Fruit fly (Drosophila melanogaster) whole organism, embryonic: ENCODE results near the gene Trs20.

ENCODE experiments used
- ATbp ChIP-seq: fragments of 200-800 bp; sonication (Bioruptor generic); optimal IDR thresholded peaks from 2 replicates; lab custom pipeline; 2017; ENCODE audit warnings: missing biosample characterization, mild to moderate bottlenecking, missing genetic modification characterization, missing genetic modification reagents
- BEAF-32 ChIP-seq: fragments of 200-800 bp; sonication (Bioruptor generic); optimal IDR thresholded peaks from 3 replicates; lab custom pipeline; 2017; ENCODE audit warnings: missing biosample characterization, missing genetic modification characterization, mild to moderate bottlenecking, moderate library complexity, missing genetic modification reagents
- CG12236 ChIP-seq: fragments of 200-800 bp; sonication (Bioruptor generic); optimal IDR thresholded peaks from 2 replicates; lab custom pipeline; 2016; ENCODE audit warnings: missing biosample characterization, missing genetic modification characterization
- CG12659 ChIP-seq: fragments of 200-800 bp; sonication (Bioruptor generic); optimal IDR thresholded peaks from 3 replicates; lab custom pipeline; 2017; ENCODE audit warnings: mild to moderate bottlenecking, missing biosample characterization, missing genetic modification reagents, missing genetic modification characterization
- CG12769 ChIP-seq: fragments of 200-800 bp; sonication (Bioruptor generic); optimal IDR thresholded peaks from 2 replicates; lab custom pipeline; 2019; ENCODE audit warnings: missing biosample characterization, mild to moderate bottlenecking, missing genetic modification characterization, moderate library complexity
- CG14965 ChIP-seq: fragments of 200-800 bp; sonication (Bioruptor generic); optimal IDR thresholded peaks from 2 replicates; lab custom pipeline; 2016; ENCODE audit warnings: missing biosample characterization, missing genetic modification characterization, borderline replicate concordance
- CG15601 ChIP-seq: fragments of 200-800 bp; sonication (Bioruptor generic); optimal IDR thresholded peaks from 3 replicates; lab custom pipeline; 2019; ENCODE audit warnings: missing biosample characterization, mild to moderate bottlenecking, missing genetic modification characterization, moderate library complexity
- CG2116 ChIP-seq: fragments of 200-800 bp; sonication (Bioruptor generic); optimal IDR thresholded peaks from 3 replicates; lab custom pipeline; 2018; ENCODE audit warnings: missing biosample characterization, mild to moderate bottlenecking, missing genetic modification characterization
- CG2678 ChIP-seq: fragments of 200-800 bp; sonication (Bioruptor generic); optimal IDR thresholded peaks from 3 replicates; lab custom pipeline; 2019; ENCODE audit warnings: missing biosample characterization, mild to moderate bottlenecking, missing genetic modification characterization, moderate library complexity
- CG33557 ChIP-seq: fragments of 200-800 bp; sonication (Bioruptor generic); optimal IDR thresholded peaks from 2 replicates; lab custom pipeline; 2019; ENCODE audit warnings: missing biosample characterization, mild to moderate bottlenecking, missing genetic modification characterization, moderate library complexity
- CG3726 ChIP-seq: fragments of 200-800 bp; sonication (Bioruptor generic); IDR thresholded peaks from 3 replicates; pipeline ENCODE4, ENCODE4 v1.3.6; 2022; ENCODE audit warnings: missing biosample characterization, missing genetic modification characterization
- CG3847 ChIP-seq: fragments of 200-800 bp; sonication (Bioruptor generic); IDR thresholded peaks from 2 replicates; pipeline ENCODE4 v1.3.6; 2022; ENCODE audit warnings: missing biosample characterization, missing genetic modification characterization
- CG6654 ChIP-seq: fragments of 200-800 bp; sonication (Bioruptor generic); optimal IDR thresholded peaks from 2 replicates; lab custom pipeline; 2017; ENCODE audit warnings: missing biosample characterization, mild to moderate bottlenecking, missing genetic modification characterization
- CG6689 ChIP-seq: fragments of 200-800 bp; sonication (Bioruptor generic); IDR thresholded peaks from 2 replicates; pipeline ENCODE4 v1.3.6; 2022; ENCODE audit warnings: missing biosample characterization, missing genetic modification characterization
- CG6854 ChIP-seq: fragments of 200-800 bp; sonication (Bioruptor generic); optimal IDR thresholded peaks from 3 replicates; lab custom pipeline; 2017; ENCODE audit warnings: missing biosample characterization, mild to moderate bottlenecking, missing genetic modification characterization
- CG8089 ChIP-seq: fragments of 200-800 bp; sonication (Bioruptor generic); optimal IDR thresholded peaks from 3 replicates; lab custom pipeline; 2016; ENCODE audit warnings: missing biosample characterization, missing genetic modification characterization
- CG8359 ChIP-seq: fragments of 200-800 bp; sonication (Bioruptor generic); optimal IDR thresholded peaks from 2 replicates; lab custom pipeline; 2017; ENCODE audit warnings: missing biosample characterization, mild to moderate bottlenecking, missing genetic modification characterization, borderline replicate concordance
- D19B ChIP-seq: fragments of 200-800 bp; sonication (Bioruptor generic); optimal IDR thresholded peaks from 2 replicates; lab custom pipeline; 2017; ENCODE audit warnings: missing biosample characterization, mild to moderate bottlenecking, missing genetic modification characterization
- Dbx ChIP-seq: fragments of 200-800 bp; sonication (Bioruptor generic); IDR thresholded peaks from 3 replicates; pipeline ENCODE4 v1.3.6; 2022; ENCODE audit warnings: missing biosample characterization, missing genetic modification characterization
- Dref ChIP-seq: fragments of 200-800 bp; sonication (Bioruptor generic); IDR thresholded peaks from 2 replicates; pipeline ENCODE4 v1.3.6; 2022; ENCODE audit warnings: missing biosample characterization, missing genetic modification characterization
- Lhr ChIP-seq: fragments of 200-800 bp; sonication (Bioruptor generic); optimal IDR thresholded peaks from 3 replicates; lab custom pipeline; 2017; ENCODE audit warnings: mild to moderate bottlenecking, missing biosample characterization, missing genetic modification reagents, missing genetic modification characterization
- Med ChIP-seq: fragments of 200-800 bp; sonication (Bioruptor generic); peaks from one replicate; lab custom pipeline; 2016; ENCODE audit warnings: missing biosample characterization, missing genetic modification characterization, mild to moderate bottlenecking, inconsistent platforms, moderate library complexity
- Oaz ChIP-seq: fragments of 200-800 bp; sonication (Bioruptor generic); IDR thresholded peaks from 2 replicates; pipeline ENCODE4 v1.3.6; 2022; ENCODE audit warnings: missing biosample characterization, missing genetic modification characterization
- PHDP ChIP-seq: fragments of 200-800 bp; sonication (Bioruptor generic); optimal IDR thresholded peaks from 3 replicates; lab custom pipeline; 2018; ENCODE audit warnings: missing biosample characterization, mild to moderate bottlenecking, missing genetic modification characterization, moderate library complexity
- Stat92E ChIP-seq, 3 experiments: fragments of >200 bp in 2 of 3; fragments of 200-800 bp in 1 of 3; sonication (Bioruptor generic) in 1 of 3; optimal IDR thresholded peaks; 2 replicates each; lab custom pipeline; 2017 to 2019; ENCODE audit warnings: missing biosample characterization in 3 of 3, missing genetic modification characterization in 3 of 3, mild to moderate bottlenecking in 1 of 3, moderate library complexity in 1 of 3
- Taf1 ChIP-seq: fragments of 200-800 bp; sonication (Bioruptor generic); IDR thresholded peaks from 2 replicates; pipeline ENCODE4 v1.3.6; 2022; ENCODE audit warnings: missing biosample characterization, missing genetic modification characterization
- cad ChIP-seq: fragments of >200 bp; optimal IDR thresholded peaks from 2 replicates; lab custom pipeline; 2017; ENCODE audit warnings: missing biosample characterization, missing genetic modification characterization
- chn ChIP-seq: fragments of 200-800 bp; sonication (Bioruptor generic); optimal IDR thresholded peaks from 2 replicates; lab custom pipeline; 2016; ENCODE audit warnings: missing biosample characterization, missing genetic modification characterization
- cwo ChIP-seq: fragments of 200-800 bp; sonication (Bioruptor generic); optimal IDR thresholded peaks from 3 replicates; lab custom pipeline; 2017; ENCODE audit warnings: missing biosample characterization, missing genetic modification characterization, mild to moderate bottlenecking, moderate library complexity, missing genetic modification reagents
- dan ChIP-seq: fragments of 200-800 bp; sonication (Bioruptor generic); IDR thresholded peaks from 2 replicates; pipeline ENCODE4 v1.3.6; 2022; ENCODE audit warnings: missing biosample characterization, missing genetic modification characterization
- danr ChIP-seq: fragments of 200-800 bp; sonication (Bioruptor generic); IDR thresholded peaks from 2 replicates; pipeline ENCODE4 v1.3.6; 2022; ENCODE audit warnings: missing biosample characterization, missing genetic modification characterization
- fd96Cb ChIP-seq: fragments of 200-800 bp; sonication (Bioruptor generic); optimal IDR thresholded peaks from 2 replicates; lab custom pipeline; 2018; ENCODE audit warnings: missing biosample characterization, mild to moderate bottlenecking, missing genetic modification characterization, moderate library complexity
- gsb-n ChIP-seq: fragments of 200-800 bp; sonication (Bioruptor generic); optimal IDR thresholded peaks from 3 replicates; lab custom pipeline; 2018; ENCODE audit warnings: missing biosample characterization, mild to moderate bottlenecking, missing genetic modification characterization
- hkb ChIP-seq, 2 experiments: fragments of 200-800 bp in 1 of 2; fragments of >200 bp in 1 of 2; sonication (Bioruptor generic) in 1 of 2; IDR thresholded peaks in 1 of 2; optimal IDR thresholded peaks in 1 of 2; 2 replicates each; pipeline versions ENCODE4 v1.3.6 to Lab custom; 2017 to 2022; ENCODE audit warnings: missing biosample characterization in 1 of 2, missing genetic modification characterization in 1 of 2
- lilli ChIP-seq: fragments of 200-800 bp; sonication (Bioruptor generic); optimal IDR thresholded peaks from 3 replicates; lab custom pipeline; 2016; ENCODE audit warnings: missing biosample characterization, missing genetic modification characterization
- nerfin-1 ChIP-seq: fragments of 200-800 bp; sonication (Bioruptor generic); optimal IDR thresholded peaks from 3 replicates; lab custom pipeline; 2019; ENCODE audit warnings: missing biosample characterization, mild to moderate bottlenecking, missing genetic modification characterization, moderate library complexity
- nom ChIP-seq: fragments of 200-800 bp; sonication (Bioruptor generic); optimal IDR thresholded peaks from 2 replicates; lab custom pipeline; 2017; ENCODE audit warnings: missing biosample characterization, missing genetic modification characterization, mild to moderate bottlenecking, moderate library complexity, missing genetic modification reagents
- peb ChIP-seq: fragments of 200-800 bp; sonication (Bioruptor generic); IDR thresholded peaks from 2 replicates; pipeline ENCODE4 v1.3.6; 2022; ENCODE audit warnings: missing biosample characterization, missing genetic modification characterization
- pnt ChIP-seq: fragments of 200-800 bp; sonication (Bioruptor generic); optimal IDR thresholded peaks from 3 replicates; lab custom pipeline; 2016; ENCODE audit warnings: missing biosample characterization, missing genetic modification characterization
- pzg ChIP-seq: fragments of 200-800 bp; sonication (Bioruptor generic); optimal IDR thresholded peaks from 3 replicates; lab custom pipeline; 2018; ENCODE audit warnings: missing biosample characterization, mild to moderate bottlenecking, missing genetic modification characterization, moderate library complexity
- sens ChIP-seq: fragments of 200-800 bp; sonication (Bioruptor generic); peaks from one replicate; lab custom pipeline; 2016; ENCODE audit warnings: missing biosample characterization, missing genetic modification characterization
- sim ChIP-seq: fragments of 200-800 bp; sonication (Bioruptor generic); IDR thresholded peaks from 2 replicates; pipeline ENCODE4 v1.3.6; 2022; ENCODE audit warnings: missing biosample characterization, missing genetic modification characterization
- sisA ChIP-seq: fragments of 200-800 bp; sonication (Bioruptor generic); IDR thresholded peaks from 2 replicates; pipeline ENCODE4 v1.3.6; 2022; ENCODE audit warnings: missing biosample characterization, missing genetic modification characterization
- slbo ChIP-seq: fragments of 200-800 bp; sonication (Bioruptor generic); IDR thresholded peaks from 2 replicates; pipeline ENCODE4 v1.3.6; 2022; ENCODE audit warnings: missing biosample characterization, missing genetic modification characterization
- sob ChIP-seq: fragments of 200-800 bp; sonication (Bioruptor generic); IDR thresholded peaks from 2 replicates; pipeline ENCODE4 v1.3.6; 2022; ENCODE audit warnings: missing biosample characterization, missing genetic modification characterization
- stc ChIP-seq: fragments of 200-800 bp; sonication (Bioruptor generic); IDR thresholded peaks from 2 replicates; pipeline ENCODE4 v1.3.6; 2022; ENCODE audit warnings: missing biosample characterization, missing genetic modification characterization
- tio ChIP-seq: fragments of 200-800 bp; sonication (Bioruptor generic); optimal IDR thresholded peaks from 2 replicates; lab custom pipeline; 2017; ENCODE audit warnings: missing biosample characterization, missing genetic modification characterization, inconsistent platforms
- tup ChIP-seq: fragments of 200-800 bp; sonication (Bioruptor generic); optimal IDR thresholded peaks from 2 replicates; lab custom pipeline; 2016; ENCODE audit warnings: missing biosample characterization, mild to moderate bottlenecking, missing genetic modification characterization, moderate library complexity
- vnd ChIP-seq: fragments of 200-800 bp; sonication (Bioruptor generic); IDR thresholded peaks from 3 replicates; pipeline ENCODE4 v1.3.6; 2022; ENCODE audit warnings: missing biosample characterization, missing genetic modification characterization; ENCODE audit not compliant: partially characterized antibody

Trs20 gene

dm6 chr3L:16112069-16112820 is 19.2 kb downstream of the Trs20 start, which contains the start of gene Zn72D (continued):
- TF ChIP-seq gsb-n (tag; lab: Kevin White, UChicago), result no peak
- no peak for TF ChIP-seq sisA
- no peak for TF ChIP-seq CG14965 (GFP tag; lab: Kevin White, UChicago)
- TF ChIP-seq Taf1 (GFP tag; lab: Robert Waterston, UW), result no peak
- TF ChIP-seq CG2678 (tag; lab: Kevin White, UChicago), result no peak
- TF ChIP-seq Dbx (GFP tag; lab: Robert Waterston, UW), result no peak
- no peak for TF ChIP-seq sim (GFP tag; lab: Robert Waterston, UW)
- TF ChIP-seq tup (GFP tag; lab: Kevin White, UChicago), result no peak
- TF ChIP-seq CG6654, result no peak
- TF ChIP-seq PHDP, result no peak
- TF ChIP-seq pnt (GFP tag; lab: Kevin White, UChicago), result no peak
- TF ChIP-seq Dref (GFP tag; lab: Robert Waterston, UW), result peak; percentile 49
- TF ChIP-seq ATbp, result no peak
- TF ChIP-seq Med (GFP tag; lab: Kevin White, UChicago), result peak; percentile 35
- no peak for TF ChIP-seq CG12769 (tag; lab: Kevin White, UChicago)
- no peak for TF ChIP-seq stc (GFP tag; lab: Robert Waterston, UW)
- TF ChIP-seq Lhr (GFP tag; lab: Kevin White, UChicago), result peak; percentile 6
- no peak for TF ChIP-seq CG8089 (GFP tag; lab: Kevin White, UChicago)
- TF ChIP-seq fd96Cb, result no peak
- no peak for TF ChIP-seq cwo (GFP tag; lab: Kevin White, UChicago)
- no peak for TF ChIP-seq tio (GFP tag; lab: Kevin White, UChicago)
- no peak for TF ChIP-seq D19B (GFP tag; lab: Kevin White, UChicago)
- no peak for TF ChIP-seq Oaz
- no peak for TF ChIP-seq vnd (GFP tag; lab: Robert Waterston, UW)
- TF ChIP-seq CG2116 (GFP tag; lab: Kevin White, UChicago), result peak; percentile 26
- TF ChIP-seq BEAF-32, result peak; percentile 69
- no peak for TF ChIP-seq hkb (optimal IDR thresholded peaks at IDR 0.05; lab: Kevin White, UChicago)
- no peak; the same call in 1 of the 2 replicates for TF ChIP-seq hkb (GFP tag; IDR thresholded peaks at IDR 0.05; lab: Robert Waterston, UW)
- TF ChIP-seq sens, result peak; percentile 44
- no peak for TF ChIP-seq CG6854 (GFP tag; lab: Kevin White, UChicago)
- no peak for TF ChIP-seq peb (GFP tag; lab: Robert Waterston, UW)
- TF ChIP-seq CG3847 (GFP tag; lab: Robert Waterston, UW), result no peak
- no peak for TF ChIP-seq sob (GFP tag; lab: Robert Waterston, UW)
- TF ChIP-seq CG6689 (GFP tag; lab: Robert Waterston, UW), result no peak
- TF ChIP-seq dan, result no peak
- TF ChIP-seq nerfin-1 (tag; lab: Kevin White, UChicago), result peak; percentile 9
- TF ChIP-seq Stat92E (GFP tag; optimal IDR thresholded peaks at IDR 0.05; lab: Kevin White, UChicago), result peak in 1 of 3 experiments; percentile 11
- TF ChIP-seq chn (GFP tag; lab: Kevin White, UChicago), result no peak
- no peak for TF ChIP-seq CG15601 (tag; lab: Kevin White, UChicago)
- no peak for TF ChIP-seq danr
- TF ChIP-seq pzg, result peak; percentile 53
- no peak for TF ChIP-seq lilli
- no peak for TF ChIP-seq slbo (GFP tag; lab: Robert Waterston, UW)
- no peak for TF ChIP-seq CG3726 (GFP tag; lab: Robert Waterston, UW)
- peak; percentile 22 for TF ChIP-seq CG12659 (GFP tag; lab: Kevin White, UChicago)
- TF ChIP-seq CG33557, result no peak
- TF ChIP-seq nom (GFP tag; lab: Kevin White, UChicago), result peak; percentile 47
- no peak for TF ChIP-seq cad (GFP tag; lab: Kevin White, UChicago)
- TF ChIP-seq CG12236 (GFP tag; lab: Kevin White, UChicago), result no peak
- TF ChIP-seq CG8359, result no peak
